Worm (Caenorhabditis elegans) whole organism, mixed stage, embryonic: ENCODE measurements around the gene C24H10.3.

Experiments used
- M03D4.4 ChIP-seq: sonication (generic microtip); optimal IDR thresholded peaks from 2 replicates; lab custom pipeline; 2017; ENCODE audit warnings: mild to moderate bottlenecking, missing genetic modification characterization, missing compliant biosample characterization
- bed-3 ChIP-seq: fragments of 200-800 bp; sonication (Bioruptor generic); optimal IDR thresholded peaks from 3 replicates; lab custom pipeline; 2018; ENCODE audit warnings: mild to moderate bottlenecking, missing genetic modification characterization, moderate library complexity, missing compliant biosample characterization
- blmp-1 ChIP-seq: fragments of 150-350 bp; optimal IDR thresholded peaks from 2 replicates; lab custom pipeline; 2014; ENCODE audit warnings: missing biosample characterization, missing genetic modification characterization
- ceh-39 ChIP-seq: fragments of 150-350 bp; optimal IDR thresholded peaks from 2 replicates; lab custom pipeline; 2014; ENCODE audit warnings: missing biosample characterization, missing genetic modification characterization
- ceh-43 ChIP-seq: fragments of 200-800 bp; sonication (Bioruptor generic); optimal IDR thresholded peaks from 2 replicates; lab custom pipeline; 2018; ENCODE audit warnings: mild to moderate bottlenecking, missing genetic modification characterization, moderate library complexity, missing compliant biosample characterization
- ceh-83 ChIP-seq: fragments of 200-800 bp; sonication (Bioruptor generic); optimal IDR thresholded peaks from 2 replicates; lab custom pipeline; 2018; ENCODE audit warnings: mild to moderate bottlenecking, missing genetic modification characterization, missing compliant biosample characterization
- ces-1 ChIP-seq: fragments of 150-350 bp; optimal IDR thresholded peaks from 2 replicates; lab custom pipeline; 2014; ENCODE audit warnings: missing biosample characterization, missing genetic modification reagents, missing genetic modification characterization
- cnd-1 ChIP-seq: fragments of 200-800 bp; sonication (Bioruptor generic); optimal IDR thresholded peaks from 2 replicates; lab custom pipeline; 2018; ENCODE audit warnings: mild to moderate bottlenecking, missing genetic modification characterization, missing compliant biosample characterization
- drap-1 ChIP-seq: fragments of 200-800 bp; sonication (Bioruptor generic); optimal IDR thresholded peaks from 3 replicates; lab custom pipeline; 2018; ENCODE audit warnings: mild to moderate bottlenecking, missing genetic modification characterization, missing compliant biosample characterization
- elt-1 ChIP-seq: sonication (generic microtip); optimal IDR thresholded peaks from 2 replicates; lab custom pipeline; 2017; ENCODE audit warnings: missing genetic modification characterization, mild to moderate bottlenecking, missing compliant biosample characterization, antibody characterized with exemption, moderate library complexity, borderline replicate concordance; ENCODE audit not compliant: insufficient read depth
- elt-3 ChIP-seq: fragments of 150-350 bp; optimal IDR thresholded peaks from 2 replicates; lab custom pipeline; 2014; ENCODE audit warnings: missing biosample characterization, missing genetic modification characterization
- flh-1 ChIP-seq: fragments of 200-800 bp; sonication (Bioruptor generic); optimal IDR thresholded peaks from 2 replicates; lab custom pipeline; 2018; ENCODE audit warnings: mild to moderate bottlenecking, missing genetic modification characterization, moderate library complexity, missing compliant biosample characterization
- ham-2 ChIP-seq: fragments of 200-800 bp; sonication (Bioruptor generic); optimal IDR thresholded peaks from 2 replicates; lab custom pipeline; 2018; ENCODE audit warnings: mild to moderate bottlenecking, missing genetic modification characterization, missing compliant biosample characterization
- hlh-1 ChIP-seq: fragments of 150-350 bp; optimal IDR thresholded peaks from 2 replicates; lab custom pipeline; 2014; ENCODE audit warnings: missing biosample characterization, missing genetic modification reagents, missing genetic modification characterization
- lin-13 ChIP-seq: fragments of 150-350 bp; optimal IDR thresholded peaks from 2 replicates; lab custom pipeline; 2014; ENCODE audit warnings: missing biosample characterization, missing genetic modification characterization
- lin-32 ChIP-seq: fragments of 200-800 bp; sonication (Bioruptor generic); optimal IDR thresholded peaks from 2 replicates; lab custom pipeline; 2018; ENCODE audit warnings: mild to moderate bottlenecking, missing genetic modification characterization, missing compliant biosample characterization
- lsy-2 ChIP-seq: fragments of 150-350 bp; optimal IDR thresholded peaks from 2 replicates; lab custom pipeline; 2014; ENCODE audit warnings: missing biosample characterization, missing genetic modification characterization
- mab-5 ChIP-seq: fragments of 150-350 bp; optimal IDR thresholded peaks from 2 replicates; lab custom pipeline; 2014; ENCODE audit warnings: missing biosample characterization, missing genetic modification characterization
- mep-1 ChIP-seq: fragments of 150-350 bp; optimal IDR thresholded peaks from 2 replicates; lab custom pipeline; 2017; ENCODE audit warnings: missing biosample characterization, missing genetic modification reagents, missing genetic modification characterization, inconsistent platforms
- mls-2 ChIP-seq: sonication (generic microtip); optimal IDR thresholded peaks from 2 replicates; lab custom pipeline; 2016; ENCODE audit warnings: mild to moderate bottlenecking, missing genetic modification characterization, moderate library complexity, missing compliant biosample characterization
- nhr-12 ChIP-seq: fragments of 150-350 bp; optimal IDR thresholded peaks from 2 replicates; lab custom pipeline; 2014; ENCODE audit warnings: missing biosample characterization, missing genetic modification characterization
- nhr-2 ChIP-seq: fragments of 150-350 bp; optimal IDR thresholded peaks from 2 replicates; lab custom pipeline; 2014; ENCODE audit warnings: missing biosample characterization, missing genetic modification characterization
- nhr-237 ChIP-seq: fragments of 150-350 bp; optimal IDR thresholded peaks from 2 replicates; lab custom pipeline; 2014; ENCODE audit warnings: missing biosample characterization, missing genetic modification characterization
- nhr-28 ChIP-seq: fragments of 150-350 bp; optimal IDR thresholded peaks from 2 replicates; lab custom pipeline; 2014; ENCODE audit warnings: missing biosample characterization, missing genetic modification characterization
- nhr-76 ChIP-seq: sonication (generic microtip); optimal IDR thresholded peaks from 2 replicates; lab custom pipeline; 2017; ENCODE audit warnings: missing biosample characterization, missing genetic modification characterization
- pha-4 ChIP-seq: fragments of 150-350 bp; optimal IDR thresholded peaks from 2 replicates; lab custom pipeline; 2018; ENCODE audit warnings: missing biosample characterization, missing genetic modification reagents, missing genetic modification characterization
- sem-2 ChIP-seq: fragments of 200-800 bp; sonication (Bioruptor generic); optimal IDR thresholded peaks from 2 replicates; lab custom pipeline; 2018; ENCODE audit warnings: mild to moderate bottlenecking, missing genetic modification characterization, missing compliant biosample characterization
- snpc-4 ChIP-seq: fragments of 150-350 bp; optimal IDR thresholded peaks from 2 replicates; lab custom pipeline; 2014; ENCODE audit warnings: missing biosample characterization, missing genetic modification characterization
- sptf-1 ChIP-seq: sonication (generic microtip); optimal IDR thresholded peaks from 2 replicates; lab custom pipeline; 2017; ENCODE audit warnings: mild to moderate bottlenecking, missing genetic modification characterization, moderate library complexity, missing compliant biosample characterization
- tbx-8 ChIP-seq: fragments of 200-800 bp; sonication (Bioruptor generic); optimal IDR thresholded peaks from 2 replicates; lab custom pipeline; 2018; ENCODE audit warnings: mild to moderate bottlenecking, missing genetic modification characterization, moderate library complexity, missing compliant biosample characterization
- unc-120 ChIP-seq: sonication (generic microtip); optimal IDR thresholded peaks from 2 replicates; lab custom pipeline; 2017; ENCODE audit warnings: missing genetic modification characterization, missing compliant biosample characterization; ENCODE audit not compliant: poor library complexity, severe bottlenecking
- unc-39 ChIP-seq: fragments of 150-350 bp; optimal IDR thresholded peaks from 2 replicates; lab custom pipeline; 2014; ENCODE audit warnings: missing biosample characterization, missing genetic modification characterization
- unc-62 ChIP-seq: fragments of 150-350 bp; optimal IDR thresholded peaks from 2 replicates; lab custom pipeline; 2014; ENCODE audit warnings: missing biosample characterization, missing genetic modification reagents, missing genetic modification characterization
- zip-8 ChIP-seq: fragments of 150-350 bp; optimal IDR thresholded peaks from 2 replicates; lab custom pipeline; 2014; ENCODE audit warnings: missing biosample characterization, missing genetic modification characterization
- ztf-11 ChIP-seq: fragments of 150-350 bp; optimal IDR thresholded peaks from 2 replicates; lab custom pipeline; 2014; ENCODE audit warnings: missing biosample characterization, missing genetic modification characterization

Gene C24H10.3

ce11 chrX:5059163-5059562 lies 1.7 kb upstream of the C24H10.3 start, which contains the start of gene C24H10.4:
Gene C24H10.4 (minus strand): TSS chrX:5059263.
- TF ChIP-seq nhr-76 (tag; lab: Kevin White, UChicago) (no peak), unc-62 (GFP tag; lab: Kevin White, UChicago) (no peak), blmp-1 (tag; lab: Kevin White, UChicago) (no peak)

ce11 chrX:5061763-5062162 lies 907 bp downstream of the C24H10.3 start:
- TF ChIP-seq elt-1 (tag; lab: Kevin White, UChicago) = peak; percentile 75
- no peak for TF ChIP-seq pha-4 (tag; lab: Kevin White, UChicago)
- no peak for TF ChIP-seq ceh-43

ce11 chrX:5063750-5064652 lies 3.1 kb downstream of the C24H10.3 start, which contains the start of gene C24H10.2:
Gene C24H10.2 (plus strand): TSS chrX:5064602.
- TF ChIP-seq ceh-39 (tag; lab: Kevin White, UChicago) = no peak
- no peak for TF ChIP-seq nhr-12 (tag; lab: Kevin White, UChicago)
- no peak for TF ChIP-seq blmp-1 (tag; lab: Kevin White, UChicago)
- TF ChIP-seq lsy-2 (tag; lab: Kevin White, UChicago) = no peak
- no peak for TF ChIP-seq ztf-11 (tag; lab: Kevin White, UChicago)
- TF ChIP-seq unc-120 (tag; lab: Kevin White, UChicago) = peak; percentile 45
- no peak for TF ChIP-seq ham-2 (GFP tag; lab: Kevin White, UChicago)
- TF ChIP-seq sptf-1 = peak; percentile 9
- TF ChIP-seq mls-2 (tag; lab: Kevin White, UChicago) = peak; percentile 27
- TF ChIP-seq nhr-2 (tag; lab: Kevin White, UChicago) = no peak
- no peak for TF ChIP-seq sem-2
- no peak for TF ChIP-seq M03D4.4 (tag; lab: Kevin White, UChicago)
- TF ChIP-seq cnd-1 (tag; lab: Kevin White, UChicago) = peak; percentile 48
- TF ChIP-seq hlh-1 (tag; lab: Kevin White, UChicago) = no peak
- peak; percentile 22 for TF ChIP-seq drap-1
- TF ChIP-seq elt-1 (tag; lab: Kevin White, UChicago) = no peak
- TF ChIP-seq mab-5 (tag; lab: Kevin White, UChicago) = no peak
- no peak for TF ChIP-seq zip-8
- no peak for TF ChIP-seq nhr-237 (tag; lab: Kevin White, UChicago)
- TF ChIP-seq lin-13 (tag; lab: Kevin White, UChicago) = peak; percentile 3
- no peak for TF ChIP-seq nhr-28 (tag; lab: Kevin White, UChicago)
- TF ChIP-seq snpc-4 (tag; lab: Kevin White, UChicago) = no peak
- no peak for TF ChIP-seq bed-3 (GFP tag; lab: Kevin White, UChicago)
- TF ChIP-seq ceh-83 (GFP tag; lab: Kevin White, UChicago) = no peak
- TF ChIP-seq ceh-43 = no peak
- no peak for TF ChIP-seq flh-1
- TF ChIP-seq pha-4 (tag; lab: Kevin White, UChicago) = peak; percentile 48
- no peak for TF ChIP-seq tbx-8 (GFP tag; lab: Kevin White, UChicago)
- TF ChIP-seq nhr-76 (tag; lab: Kevin White, UChicago) = no peak

- TF ChIP-seq lin-32 (GFP tag; lab: Kevin White, UChicago) (no peak), unc-39 (tag; lab: Kevin White, UChicago) (no peak), lin-13 (tag; lab: Kevin White, UChicago) (no peak), ceh-39 (tag; lab: Kevin White, UChicago) (no peak), zip-8 (no peak), ceh-43 (no peak), mep-1 (no peak), ceh-83 (GFP tag; lab: Kevin White, UChicago) (no peak), elt-3 (tag; lab: Kevin White, UChicago) (no peak), unc-120 (tag; lab: Kevin White, UChicago) (no peak), ham-2 (GFP tag; lab: Kevin White, UChicago) (no peak), lsy-2 (tag; lab: Kevin White, UChicago) (no peak), nhr-2 (tag; lab: Kevin White, UChicago) (no peak), cnd-1 (tag; lab: Kevin White, UChicago) (no peak), pha-4 (tag; lab: Kevin White, UChicago) (no peak), snpc-4 (tag; lab: Kevin White, UChicago) (no peak), mab-5 (tag; lab: Kevin White, UChicago) (no peak), nhr-12 (tag; lab: Kevin White, UChicago) (no peak), ces-1 (GFP tag; lab: Kevin White, UChicago) (no peak)
Observed at ce11 chrX:5066570-5066969, 5.7 kb downstream of the C24H10.3 start.
